Worm (Caenorhabditis elegans): Measurements from ENCODE around the gene K09B11.4.

K09B11.4 gene

DNA sequence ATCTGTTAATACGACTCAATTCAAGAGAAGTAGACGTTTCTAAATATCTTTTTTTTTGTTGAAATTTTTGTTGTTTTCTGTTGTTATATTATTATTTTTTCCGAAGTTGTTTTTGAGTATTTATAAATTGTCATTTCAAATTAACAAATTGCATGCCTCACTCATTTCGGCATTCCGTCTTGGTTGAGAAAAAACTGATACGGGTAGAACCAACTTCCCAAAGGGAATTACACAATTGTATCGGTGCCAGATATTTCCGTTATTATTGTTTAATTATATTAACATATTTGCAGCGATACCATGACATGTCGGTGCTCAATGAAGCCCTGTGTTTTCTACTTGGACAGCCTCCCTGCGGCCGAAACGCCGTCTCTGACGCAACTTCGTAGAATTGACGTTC lies at the start of gene K09B11.4:
TSS of gene K09B11.4 (plus strand) at position 301 of the 400 bp plus-strand sequence.
- no peak for TF ChIP-seq C34F6.9 (tag; optimal IDR thresholded peaks at IDR 0.05)
- TF ChIP-seq blmp-1 (tag; optimal IDR thresholded peaks at IDR 0.05; ENCODE audit: insufficient read depth), result no peak
- no peak for TF ChIP-seq ceh-16 (tag; optimal IDR thresholded peaks at IDR 0.05)
- no peak for TF ChIP-seq lin-13 (GFP tag; optimal IDR thresholded peaks at IDR 0.05)
- no peak for TF ChIP-seq gmeb-1 (tag; optimal IDR thresholded peaks at IDR 0.05)
- TF ChIP-seq ztf-11 (tag; optimal IDR thresholded peaks at IDR 0.05), result no peak
- TF ChIP-seq snpc-4 (tag; optimal IDR thresholded peaks at IDR 0.05), result no peak
- no peak for TF ChIP-seq lsy-2 (tag; optimal IDR thresholded peaks at IDR 0.05)
- TF ChIP-seq F13H6.1 (tag; optimal IDR thresholded peaks at IDR 0.05), result no peak
- TF ChIP-seq mbf-1 (tag; optimal IDR thresholded peaks at IDR 0.05), result no peak

DNA sequence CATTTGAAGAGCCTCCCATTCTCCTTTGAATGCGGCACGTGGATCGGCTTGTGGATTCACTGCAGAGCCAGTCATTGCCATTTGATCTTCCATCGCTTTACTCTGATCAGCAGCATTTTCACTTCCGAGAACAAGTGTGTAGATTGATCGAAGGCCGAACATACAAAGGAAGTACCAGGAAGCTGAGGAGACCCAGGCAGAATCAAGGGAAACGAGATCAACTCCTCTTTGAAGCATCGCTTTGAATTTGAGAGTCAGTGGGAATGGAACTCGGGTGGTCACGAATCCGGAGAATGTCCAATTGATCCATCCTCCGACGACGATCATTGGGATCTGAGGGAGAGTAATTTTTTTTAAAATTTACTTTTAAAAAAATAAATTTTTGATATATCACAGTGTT lies 48.8 kb upstream of the K09B11.4 start:
- TF ChIP-seq unc-62 (GFP tag; optimal IDR thresholded peaks at IDR 0.05) (no peak), R02D3.7 (tag; optimal IDR thresholded peaks at IDR 0.05) (no peak), zag-1 (tag; optimal IDR thresholded peaks at IDR 0.05) (no peak), nhr-77 (tag; optimal IDR thresholded peaks at IDR 0.05) (no peak)

- TF ChIP-seq gmeb-1 (tag; optimal IDR thresholded peaks at IDR 0.05), result no peak
- no peak for TF ChIP-seq zag-1 (tag; optimal IDR thresholded peaks at IDR 0.05)
- no peak for TF ChIP-seq nhr-12 (tag; optimal IDR thresholded peaks at IDR 0.05)
- no peak for TF ChIP-seq ztf-11 (tag; optimal IDR thresholded peaks at IDR 0.05)
- no peak for TF ChIP-seq snpc-4 (tag; optimal IDR thresholded peaks at IDR 0.05)
- TF ChIP-seq nhr-11 (tag; optimal IDR thresholded peaks at IDR 0.05), result no peak
- TF ChIP-seq sma-9 (GFP tag; optimal IDR thresholded peaks at IDR 0.05), result no peak
- no peak for TF ChIP-seq sma-9 (tag; optimal IDR thresholded peaks at IDR 0.05)
Measured at ce11 chrIV:13381823-13382222, 47.5 kb upstream of the K09B11.4 start, which contains the start of gene emc-3. Gene emc-3, minus strand, starts transcription at chrIV:13381923.

DNA sequence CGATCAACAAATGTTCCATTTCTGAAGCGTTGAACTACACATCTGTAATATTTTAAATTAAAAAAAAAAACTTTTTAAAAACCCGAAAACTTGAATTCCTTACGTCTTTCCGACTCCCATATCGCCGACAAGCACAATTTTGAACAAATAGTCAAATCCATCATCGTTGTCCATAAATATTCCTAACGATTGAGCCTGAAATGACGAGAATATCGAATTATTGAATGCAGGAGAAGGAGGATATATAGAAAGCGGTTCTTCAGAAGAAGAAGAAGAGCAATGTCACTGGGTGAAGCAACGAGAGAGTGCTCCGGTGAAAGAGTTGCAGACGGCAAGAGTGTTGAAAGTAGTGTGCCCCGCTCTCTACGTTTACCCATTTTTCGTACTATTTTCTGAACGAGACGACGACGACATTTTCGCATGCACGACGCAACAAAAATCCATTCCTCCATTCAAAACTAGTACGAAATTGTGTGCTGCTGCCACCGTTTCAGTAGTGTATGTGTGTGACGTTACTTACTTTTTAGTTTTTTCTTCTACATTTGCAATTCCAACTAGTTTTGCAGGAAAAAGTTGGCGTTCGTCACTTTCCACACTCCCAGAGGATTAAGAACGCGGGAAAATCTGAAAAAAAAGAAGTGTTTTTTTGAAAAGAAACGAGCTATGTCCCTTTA lies 45.4 kb upstream of the K09B11.4 start, which contains the start of gene rab-19:
TSS of gene rab-19 (minus strand) at position 624 of the 674 bp plus-strand sequence.
- TF ChIP-seq dmd-4 (tag; optimal IDR thresholded peaks at IDR 0.05), result no peak
- peak in 1 of 2 experiments; percentile 35 for TF ChIP-seq lsy-2 (tag; optimal IDR thresholded peaks at IDR 0.05)
- no peak for TF ChIP-seq lin-39 (tag; optimal IDR thresholded peaks at IDR 0.05)
- no peak for TF ChIP-seq gmeb-1 (tag; optimal IDR thresholded peaks at IDR 0.05)
- peak; percentile 37 for TF ChIP-seq C34F6.9 (tag; optimal IDR thresholded peaks at IDR 0.05)
- peak; percentile 87 for TF ChIP-seq nhr-129 (tag; optimal IDR thresholded peaks at IDR 0.05)
- TF ChIP-seq nhr-23 (tag; optimal IDR thresholded peaks at IDR 0.05), result no peak
- TF ChIP-seq egl-27 (tag; optimal IDR thresholded peaks at IDR 0.05), result no peak
- TF ChIP-seq lin-11 (tag; optimal IDR thresholded peaks at IDR 0.05), result peak; percentile 37
- TF ChIP-seq snpc-4 (tag; optimal IDR thresholded peaks at IDR 0.05), result no peak

ce11 chrIV:13386043-13386442 lies 43.3 kb upstream of the K09B11.4 start, which contains the start of the genes Y62E10A.20, Y62E10A.23 and mdt-9:
Gene Y62E10A.20, minus strand, starts transcription at chrIV:13386091.
Gene Y62E10A.23, plus strand, starts transcription at chrIV:13386324.
Gene mdt-9, plus strand, starts transcription at chrIV:13386380.
- peak; percentile 58 for TF ChIP-seq nhr-21 (tag; optimal IDR thresholded peaks at IDR 0.05)
- TF ChIP-seq dmd-4 (tag; optimal IDR thresholded peaks at IDR 0.05), result no peak
- no peak for TF ChIP-seq ZK546.5 (tag; optimal IDR thresholded peaks at IDR 0.05)
- peak; percentile 36 for TF ChIP-seq alr-1 (tag; optimal IDR thresholded peaks at IDR 0.05)
- TF ChIP-seq F13H6.1 (tag; optimal IDR thresholded peaks at IDR 0.05), result peak; percentile 51
- no peak for TF ChIP-seq lin-39 (tag; optimal IDR thresholded peaks at IDR 0.05)
- no peak for TF ChIP-seq nhr-12 (tag; optimal IDR thresholded peaks at IDR 0.05)
- TF ChIP-seq ztf-1 (GFP tag; conservative IDR thresholded peaks at IDR 0.05), result no peak
- peak; percentile 78 for TF ChIP-seq snpc-4 (tag; optimal IDR thresholded peaks at IDR 0.05)
- TF ChIP-seq R02D3.7 (tag; optimal IDR thresholded peaks at IDR 0.05), result no peak
- no peak for TF ChIP-seq Y55F3AM.14 (GFP tag; optimal IDR thresholded peaks at IDR 0.05)
- TF ChIP-seq lin-11 (tag; optimal IDR thresholded peaks at IDR 0.05), result peak; percentile 73
- TF ChIP-seq skn-1 (tag; optimal IDR thresholded peaks at IDR 0.05), result no peak
- peak; percentile 95 for TF ChIP-seq unc-55 (GFP tag; optimal IDR thresholded peaks at IDR 0.05)
- peak; percentile 56 for TF ChIP-seq ztf-4 (tag; optimal IDR thresholded peaks at IDR 0.05)
- TF ChIP-seq zag-1 (tag; optimal IDR thresholded peaks at IDR 0.05), result no peak
- no peak for TF ChIP-seq ceh-16 (tag; optimal IDR thresholded peaks at IDR 0.05)
- peak; percentile 58 for TF ChIP-seq sma-3 (GFP tag; optimal IDR thresholded peaks at IDR 0.05)
- peak; percentile 68 for TF ChIP-seq sem-4 (tag; optimal IDR thresholded peaks at IDR 0.05)
- no peak for TF ChIP-seq unc-39 (tag; optimal IDR thresholded peaks at IDR 0.05)
- peak; percentile 45 to 86 for TF ChIP-seq lsy-2 (tag; optimal IDR thresholded peaks at IDR 0.05)
- TF ChIP-seq mbf-1 (tag; optimal IDR thresholded peaks at IDR 0.05), result no peak
- TF ChIP-seq elt-3 (tag; optimal IDR thresholded peaks at IDR 0.05), result no peak
- TF ChIP-seq nhr-77 (tag; optimal IDR thresholded peaks at IDR 0.05), result no peak
- peak; percentile 50 for TF ChIP-seq egl-27 (tag; optimal IDR thresholded peaks at IDR 0.05)
- peak; percentile 32 for TF ChIP-seq fos-1 (tag; optimal IDR thresholded peaks at IDR 0.05)
- TF ChIP-seq mab-5 (tag; optimal IDR thresholded peaks at IDR 0.05), result peak; percentile 67
- TF ChIP-seq lin-13 (GFP tag; optimal IDR thresholded peaks at IDR 0.05), result peak; percentile 78
- TF ChIP-seq nhr-10 (tag; optimal IDR thresholded peaks at IDR 0.05), result no peak
- peak; percentile 86 for TF ChIP-seq crh-2 (tag; optimal IDR thresholded peaks at IDR 0.05)
- peak; percentile 76 for TF ChIP-seq nhr-25 (tag; optimal IDR thresholded peaks at IDR 0.05)
- TF ChIP-seq sma-9 (GFP tag; optimal IDR thresholded peaks at IDR 0.05), result peak; percentile 71
- no peak for TF ChIP-seq sma-9 (tag; optimal IDR thresholded peaks at IDR 0.05)
- TF ChIP-seq nhr-6 (tag; optimal IDR thresholded peaks at IDR 0.05), result peak; percentile 51
- peak; percentile 79 for TF ChIP-seq gmeb-1 (tag; optimal IDR thresholded peaks at IDR 0.05)
